Worm (Caenorhabditis elegans) whole organism, midembryonic: ENCODE results near the gene gar-3.

Experiments used
- flt-1 ChIP-seq: fragments of 200-800 bp; sonication (Bioruptor generic); IDR thresholded peaks from 2 replicates; pipeline ENCODE4 v1.3.6; 2022; ENCODE audit warnings: missing genetic modification characterization, missing compliant biosample characterization
- klf-2 ChIP-seq: fragments of 200-800 bp; sonication (Bioruptor generic); conservative IDR thresholded peaks from 2 replicates; pipeline ENCODE4 v1.3.6; 2022; ENCODE audit warnings: missing genetic modification reagents, missing genetic modification characterization, missing compliant biosample characterization
- med-1 ChIP-seq: sonication (generic microtip); optimal IDR thresholded peaks from 2 replicates; lab custom pipeline; 2017; ENCODE audit warnings: missing genetic modification characterization, mild to moderate bottlenecking, missing compliant biosample characterization, antibody characterized with exemption, missing genetic modification reagents; ENCODE audit not compliant: insufficient read depth

DNA sequence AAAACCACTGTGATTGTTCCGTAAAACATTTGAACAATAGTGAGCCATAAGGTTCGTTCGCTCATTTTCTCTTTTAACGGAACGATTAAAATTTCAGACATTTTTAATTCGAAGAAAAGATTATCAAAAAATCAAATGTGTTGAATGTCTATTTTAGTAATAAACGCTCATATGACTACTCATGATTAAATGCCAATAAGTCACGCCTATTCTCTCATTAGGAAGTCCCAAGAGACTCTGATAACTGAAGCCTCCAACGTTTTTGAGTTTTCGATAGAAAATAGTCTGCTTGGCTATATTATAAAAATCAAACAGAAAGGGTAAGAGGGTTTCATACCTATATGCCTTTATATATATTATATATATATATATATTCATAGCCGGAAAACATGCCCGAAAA lies 23.3 kb downstream of the gar-3 start, which contains the start of gene srg-47:
- TF ChIP-seq med-1, result no peak
- TF ChIP-seq flt-1 (GFP tag; lab: Robert Waterston, UW), result no peak
- no peak for TF ChIP-seq klf-2 (GFP tag; lab: Robert Waterston, UW)
